Worm (Caenorhabditis elegans) whole organism, early embryonic: Measurements from ENCODE around the gene C53A3.1.

ENCODE experiments used
- B0310.2 ChIP-seq: sonication (generic microtip); optimal IDR thresholded peaks from 2 replicates; lab custom pipeline; 2016; ENCODE audit warnings: mild to moderate bottlenecking, missing genetic modification characterization, missing compliant biosample characterization
- aly-1 ChIP-seq: sonication (generic microtip); optimal IDR thresholded peaks from 2 replicates; lab custom pipeline; 2016; ENCODE audit warnings: missing genetic modification characterization, missing compliant biosample characterization
- ama-1 ChIP-seq: fragments of 150-350 bp; optimal IDR thresholded peaks from 2 replicates; lab custom pipeline; 2014
- ceh-13 ChIP-seq: fragments of 200-800 bp; sonication (Bioruptor generic); optimal IDR thresholded peaks from 2 replicates; lab custom pipeline; 2018; ENCODE audit warnings: mild to moderate bottlenecking, missing genetic modification characterization, missing compliant biosample characterization
- ets-7 ChIP-seq: sonication (generic microtip); optimal IDR thresholded peaks from 2 replicates; lab custom pipeline; 2016; ENCODE audit warnings: missing genotype, missing genetic modification characterization, missing compliant biosample characterization
- hmbx-1 ChIP-seq: sonication (generic microtip); optimal IDR thresholded peaks from 2 replicates; lab custom pipeline; 2016; ENCODE audit warnings: mild to moderate bottlenecking, missing genetic modification characterization, missing compliant biosample characterization
- hnd-1 ChIP-seq: sonication (generic microtip); optimal IDR thresholded peaks from 2 replicates; lab custom pipeline; 2016; ENCODE audit warnings: missing genetic modification characterization, missing compliant biosample characterization
- tbx-11 ChIP-seq: fragments of 200-800 bp; sonication (Bioruptor generic); IDR thresholded peaks from 2 replicates; pipeline ENCODE4 v1.3.6; 2022; ENCODE audit warnings: missing genetic modification characterization, missing compliant biosample characterization
- tra-4 ChIP-seq: sonication (generic microtip); optimal IDR thresholded peaks from 2 replicates; lab custom pipeline; 2017; ENCODE audit warnings: missing genetic modification characterization, missing compliant biosample characterization

DNA sequence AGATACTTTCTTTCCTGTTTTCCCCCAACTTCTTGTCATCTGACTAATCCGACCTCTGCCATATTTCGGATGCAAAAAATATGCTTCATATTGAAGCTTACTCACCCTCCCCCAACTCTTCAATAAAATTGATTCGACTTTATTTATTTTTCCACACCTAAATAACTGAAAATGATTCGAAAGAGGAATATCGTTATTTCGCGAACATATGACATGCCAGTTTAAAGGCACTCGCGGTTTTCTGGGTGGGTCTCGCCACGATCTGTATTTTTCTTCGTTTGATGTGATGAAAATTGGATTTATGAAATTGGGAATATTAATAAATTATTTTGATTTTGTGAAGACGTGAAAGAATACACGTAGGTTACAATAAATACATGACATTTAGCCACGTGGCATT lies 11.6 kb upstream of the C53A3.1 start, which contains the start of gene F44E7.3:
- TF ChIP-seq tbx-11 (GFP tag; lab: Robert Waterston, UW) (no peak), hnd-1 (tag; lab: Kevin White, UChicago) (no peak), tra-4 (no peak), hmbx-1 (tag; lab: Kevin White, UChicago) (no peak), ceh-13 (no peak), aly-1 (tag; lab: Kevin White, UChicago) (no peak), ets-7 (tag; lab: Kevin White, UChicago) (no peak), ama-1 (lab: Kevin White, UChicago) (no peak), B0310.2 (tag; lab: Kevin White, UChicago) (no peak)
